Worm (Caenorhabditis elegans) whole organism, L1 larva: ENCODE data around the gene clec-251.

Experiments used
- C04F5.9 ChIP-seq: sonication (generic microtip); optimal IDR thresholded peaks from 2 replicates; lab custom pipeline; 2016; ENCODE audit warnings: missing genetic modification characterization, missing compliant biosample characterization
- Y116A8C.19 ChIP-seq: sonication (generic microtip); optimal IDR thresholded peaks from 2 replicates; lab custom pipeline; 2016; ENCODE audit warnings: missing compliant biosample characterization, missing genetic modification characterization, borderline replicate concordance
- aha-1 ChIP-seq: fragments of 150-350 bp; optimal IDR thresholded peaks from 2 replicates; lab custom pipeline; 2014; ENCODE audit warnings: missing biosample characterization, missing genetic modification characterization
- alr-1 ChIP-seq: fragments of 200-800 bp; sonication (Bioruptor generic); optimal IDR thresholded peaks from 2 replicates; lab custom pipeline; 2018; ENCODE audit warnings: borderline replicate concordance, mild to moderate bottlenecking, missing genetic modification characterization, missing compliant biosample characterization
- blmp-1 ChIP-seq: fragments of 150-350 bp; optimal IDR thresholded peaks from 2 replicates; lab custom pipeline; 2014; ENCODE audit warnings: missing biosample characterization, missing genetic modification characterization
- ceh-82 ChIP-seq, 3 experiments: fragments of 150-350 bp in 1 of 3; sonication (generic microtip) in 2 of 3; optimal IDR thresholded peaks; 2 replicates each; lab custom pipeline; 2014 to 2017; ENCODE audit warnings: missing biosample characterization in 3 of 3, missing genetic modification characterization in 3 of 3
- ceh-90 ChIP-seq: sonication (generic microtip); optimal IDR thresholded peaks from 2 replicates; lab custom pipeline; 2016; ENCODE audit warnings: missing genetic modification characterization, missing compliant biosample characterization
- ces-1 ChIP-seq: fragments of 150-350 bp; optimal IDR thresholded peaks from 2 replicates; lab custom pipeline; 2014; ENCODE audit warnings: missing biosample characterization, missing genetic modification reagents, missing genetic modification characterization
- efl-1 ChIP-seq, 4 experiments: fragments of 150-350 bp; optimal IDR thresholded peaks in 3 of 4; peaks in 1 of 4; 1 replicate in 1 of 4; 2 replicates in 3 of 4; lab custom pipeline; 2014; ENCODE audit warnings: missing biosample characterization in 2 of 4, missing genetic modification characterization in 2 of 4, missing genetic modification reagents in 2 of 4
- egl-27 ChIP-seq, 2 experiments: fragments of 150-350 bp in 1 of 2; sonication (generic microtip); optimal IDR thresholded peaks; 3 replicates each; lab custom pipeline; 2017 to 2018; ENCODE audit warnings: missing biosample characterization in 2 of 2, missing genetic modification characterization in 2 of 2, missing genetic modification reagents in 2 of 2
- elt-2 ChIP-seq: sonication (generic microtip); optimal IDR thresholded peaks from 2 replicates; lab custom pipeline; 2016; ENCODE audit warnings: missing genetic modification characterization, mild to moderate bottlenecking, inconsistent platforms, missing compliant biosample characterization, missing genetic modification reagents
- ets-5 ChIP-seq: fragments of 200-800 bp; sonication (Bioruptor generic); IDR thresholded peaks from 2 replicates; pipeline ENCODE4 v1.3.6; 2022; ENCODE audit warnings: missing genetic modification characterization, missing compliant biosample characterization
- fkh-10 ChIP-seq: sonication (generic microtip); optimal IDR thresholded peaks from 2 replicates; lab custom pipeline; 2017; ENCODE audit warnings: missing biosample characterization, missing genetic modification reagents, missing genetic modification characterization
- fkh-8 ChIP-seq: sonication (generic microtip); optimal IDR thresholded peaks from 2 replicates; lab custom pipeline; 2016; ENCODE audit warnings: mild to moderate bottlenecking, missing genetic modification characterization, missing compliant biosample characterization
- hpl-2 ChIP-seq: fragments of 150-350 bp; optimal IDR thresholded peaks from 2 replicates; lab custom pipeline; 2014; ENCODE audit warnings: missing biosample characterization, missing genetic modification reagents, missing genetic modification characterization
- jun-1 ChIP-seq: fragments of 150-350 bp; optimal IDR thresholded peaks from 2 replicates; lab custom pipeline; 2014; ENCODE audit warnings: missing biosample characterization, missing genetic modification reagents, missing genetic modification characterization
- lin-15B ChIP-seq: fragments of 150-350 bp; sonication (generic microtip); optimal IDR thresholded peaks from 3 replicates; lab custom pipeline; 2014; ENCODE audit warnings: missing biosample characterization, missing genetic modification characterization
- lin-35 ChIP-seq, 2 experiments: fragments of 150-350 bp; optimal IDR thresholded peaks; 2 replicates each; lab custom pipeline; 2014; ENCODE audit warnings: missing biosample characterization in 2 of 2, missing genetic modification characterization in 2 of 2, missing genetic modification reagents in 2 of 2
- lir-3 ChIP-seq: sonication (generic microtip); optimal IDR thresholded peaks from 2 replicates; lab custom pipeline; 2016; ENCODE audit warnings: mild to moderate bottlenecking, missing genetic modification characterization, moderate library complexity, missing compliant biosample characterization; ENCODE audit not compliant: poor library complexity
- lsy-2 ChIP-seq, 2 experiments: fragments of 150-350 bp; optimal IDR thresholded peaks; 2 replicates each; lab custom pipeline; 2014; ENCODE audit warnings: missing biosample characterization in 2 of 2, missing genetic modification characterization in 2 of 2
- mep-1 ChIP-seq: fragments of 150-350 bp; optimal IDR thresholded peaks from 2 replicates; lab custom pipeline; 2014; ENCODE audit warnings: missing biosample characterization, missing genetic modification characterization
- nhr-11 ChIP-seq: fragments of 150-350 bp; optimal IDR thresholded peaks from 2 replicates; lab custom pipeline; 2014; ENCODE audit warnings: missing biosample characterization, missing genetic modification characterization
- nhr-19 ChIP-seq: fragments of 200-800 bp; sonication (Bioruptor generic); conservative IDR thresholded peaks from 2 replicates; pipeline ENCODE4 v1.3.6; 2022; ENCODE audit warnings: missing genetic modification characterization, missing compliant biosample characterization
- nhr-77 ChIP-seq: fragments of 150-350 bp; optimal IDR thresholded peaks from 2 replicates; lab custom pipeline; 2014; ENCODE audit warnings: missing biosample characterization, missing genetic modification characterization
- nhr-90 ChIP-seq: sonication (generic microtip); optimal IDR thresholded peaks from 2 replicates; lab custom pipeline; 2016; ENCODE audit warnings: mild to moderate bottlenecking, missing genetic modification characterization, missing compliant biosample characterization; ENCODE audit not compliant: poor library complexity
- pag-3 ChIP-seq: sonication (generic microtip); optimal IDR thresholded peaks from 2 replicates; lab custom pipeline; 2017; ENCODE audit warnings: missing genetic modification characterization, mild to moderate bottlenecking, missing compliant biosample characterization, antibody characterized with exemption, borderline replicate concordance; ENCODE audit not compliant: insufficient read depth
- skn-1 ChIP-seq: fragments of 150-350 bp; optimal IDR thresholded peaks from 2 replicates; lab custom pipeline; 2014; ENCODE audit warnings: missing biosample characterization, missing genetic modification characterization
- snpc-4 ChIP-seq: fragments of 150-350 bp; optimal IDR thresholded peaks from 2 replicates; lab custom pipeline; 2014; ENCODE audit warnings: missing biosample characterization, missing genetic modification characterization
- sup-37 ChIP-seq: fragments of 200-800 bp; sonication (Bioruptor generic); optimal IDR thresholded peaks from 2 replicates; lab custom pipeline; 2018; ENCODE audit warnings: mild to moderate bottlenecking, missing genetic modification characterization, missing compliant biosample characterization
- swsn-7 ChIP-seq: sonication (generic microtip); optimal IDR thresholded peaks from 2 replicates; lab custom pipeline; 2016; ENCODE audit warnings: missing genetic modification characterization, missing compliant biosample characterization
- tbx-2 ChIP-seq: sonication (generic microtip); optimal IDR thresholded peaks from 2 replicates; lab custom pipeline; 2016; ENCODE audit warnings: missing genetic modification characterization, missing compliant biosample characterization
- tlp-1 ChIP-seq: fragments of 150-350 bp; optimal IDR thresholded peaks from 2 replicates; lab custom pipeline; 2014; ENCODE audit warnings: missing biosample characterization, missing genetic modification characterization
- unc-30 ChIP-seq: sonication (generic microtip); optimal IDR thresholded peaks from 2 replicates; lab custom pipeline; 2017; ENCODE audit warnings: missing biosample characterization, missing genetic modification characterization
- unc-62 ChIP-seq: fragments of 150-350 bp; optimal IDR thresholded peaks from 2 replicates; lab custom pipeline; 2014; ENCODE audit warnings: missing biosample characterization, missing genetic modification reagents, missing genetic modification characterization
- unc-86 ChIP-seq: sonication (generic microtip); optimal IDR thresholded peaks from 2 replicates; lab custom pipeline; 2016; ENCODE audit warnings: missing genetic modification characterization, missing compliant biosample characterization
- unc-98 ChIP-seq: fragments of 200-800 bp; sonication (Bioruptor generic); IDR thresholded peaks from 2 replicates; pipeline ENCODE4 v1.3.6; 2022; ENCODE audit warnings: missing genetic modification characterization, missing compliant biosample characterization
- ztf-4 ChIP-seq: fragments of 150-350 bp; optimal IDR thresholded peaks from 2 replicates; lab custom pipeline; 2014; ENCODE audit warnings: missing biosample characterization, missing genetic modification characterization

The clec-251 gene

DNA sequence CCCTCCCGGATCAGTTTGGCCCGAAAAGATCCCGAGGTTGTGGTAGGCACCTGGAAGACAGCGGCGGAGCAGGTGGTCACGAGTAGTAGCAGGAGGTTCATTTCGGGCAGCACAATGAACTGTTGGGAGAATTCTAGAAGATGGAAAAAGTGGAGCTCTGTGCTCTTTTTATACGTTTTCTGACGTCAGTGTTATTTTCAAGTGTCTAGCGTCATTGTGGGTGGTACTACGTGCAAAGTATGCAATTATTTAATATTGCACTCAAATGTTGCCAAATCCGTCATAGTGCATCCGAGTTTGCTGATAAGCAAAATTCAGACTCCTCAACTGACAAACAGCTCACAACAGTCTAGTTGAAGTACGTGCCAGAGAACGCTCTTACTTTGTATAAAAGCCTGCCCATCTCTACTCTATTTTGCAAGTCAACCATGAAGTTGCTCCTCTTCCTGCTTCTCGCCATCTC is 15.2 kb downstream of the clec-251 start, which contains the start of the genes asp-18 and scl-19:
Gene asp-18, minus strand, starts transcription at position 101 of the 463 bp plus-strand sequence.
Gene scl-19, plus strand, starts transcription at position 413 of the 463 bp plus-strand sequence.
- TF ChIP-seq aha-1 (tag; lab: Kevin White, UChicago) (no peak), unc-62 (GFP tag; lab: Kevin White, UChicago) (no peak), jun-1 (tag; lab: Kevin White, UChicago) (no peak), C04F5.9 (tag; lab: Kevin White, UChicago) (no peak), efl-1 (optimal IDR thresholded peaks at IDR 0.05; lab: Kevin White, UChicago) (no peak), efl-1 (GFP tag; optimal IDR thresholded peaks at IDR 0.05 in 1 of 2; lab: Kevin White, UChicago) (no peak), swsn-7 (tag; lab: Kevin White, UChicago) (no peak), tlp-1 (no peak), egl-27 (tag; optimal IDR thresholded peaks at IDR 0.05; lab: Kevin White, UChicago) (no peak), ets-5 (GFP tag; lab: Robert Waterston, UW) (no peak), nhr-77 (tag; lab: Kevin White, UChicago) (no peak), snpc-4 (tag; lab: Kevin White, UChicago) (no peak), hpl-2 (no peak), nhr-19 (no peak), alr-1 (tag; lab: Kevin White, UChicago) (no peak), lir-3 (tag; lab: Kevin White, UChicago) (no peak), unc-98 (GFP tag; lab: Robert Waterston, UW) (no peak), unc-86 (tag; lab: Kevin White, UChicago) (no peak), blmp-1 (no peak)
- TF ChIP-seq, all 84 proteins: peak for 0

DNA sequence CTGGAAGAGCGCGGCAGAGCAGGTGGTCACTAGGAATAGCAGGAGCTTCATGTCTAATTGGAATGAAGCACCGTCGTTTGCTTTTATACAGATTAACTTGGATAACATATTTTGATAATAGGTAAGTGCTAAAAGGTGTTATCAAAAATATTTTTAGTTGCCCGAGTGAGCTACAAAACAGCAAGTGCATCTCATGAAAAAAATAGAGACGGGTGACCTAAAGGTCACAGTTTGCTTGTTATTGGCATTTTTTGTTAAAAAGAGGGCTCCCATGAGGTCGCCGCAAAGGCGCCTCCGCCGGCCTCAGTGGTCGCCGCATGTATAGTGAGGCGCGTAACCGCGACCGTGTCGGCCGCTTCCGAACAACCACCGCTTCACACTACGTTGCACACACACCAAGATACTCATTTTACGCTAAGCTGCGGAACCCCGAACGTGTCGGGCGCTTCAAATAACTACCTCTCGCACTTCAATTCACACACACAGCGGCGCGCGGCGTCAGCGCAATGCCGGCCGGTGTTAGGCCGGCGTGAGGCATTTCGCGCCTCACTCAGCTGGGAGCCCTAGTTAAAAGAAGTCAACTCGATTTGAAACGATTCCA is 17.4 kb downstream of the clec-251 start, which contains the start of gene asp-19:
Gene asp-19, minus strand, starts transcription at position 51 of the 601 bp plus-strand sequence.
- no peak for TF ChIP-seq lsy-2 (tag; optimal IDR thresholded peaks at IDR 0.05; lab: Kevin White, UChicago)
- no peak for TF ChIP-seq nhr-90
- TF ChIP-seq C04F5.9 (tag; lab: Kevin White, UChicago), result no peak
- no peak for TF ChIP-seq pag-3 (tag; lab: Kevin White, UChicago)
- TF ChIP-seq ceh-90 (tag; lab: Kevin White, UChicago), result no peak
- no peak for TF ChIP-seq nhr-11 (tag; lab: Kevin White, UChicago)
- TF ChIP-seq egl-27 (tag; optimal IDR thresholded peaks at IDR 0.05; lab: Kevin White, UChicago), result no peak
- TF ChIP-seq mep-1 (tag; lab: Kevin White, UChicago), result no peak
- no peak for TF ChIP-seq ztf-4
- TF ChIP-seq lin-35 (GFP tag; optimal IDR thresholded peaks at IDR 0.05; lab: Kevin White, UChicago), result no peak
- TF ChIP-seq elt-2 (tag; lab: Kevin White, UChicago), result no peak
- no peak for TF ChIP-seq unc-30 (tag; lab: Kevin White, UChicago)
- TF ChIP-seq nhr-77 (tag; lab: Kevin White, UChicago), result no peak
- no peak for TF ChIP-seq lin-15B (tag; lab: Kevin White, UChicago)
- no peak for TF ChIP-seq sup-37 (GFP tag; lab: Kevin White, UChicago)
- TF ChIP-seq skn-1 (tag; lab: Kevin White, UChicago), result no peak
- no peak for TF ChIP-seq Y116A8C.19 (tag; lab: Kevin White, UChicago)

DNA sequence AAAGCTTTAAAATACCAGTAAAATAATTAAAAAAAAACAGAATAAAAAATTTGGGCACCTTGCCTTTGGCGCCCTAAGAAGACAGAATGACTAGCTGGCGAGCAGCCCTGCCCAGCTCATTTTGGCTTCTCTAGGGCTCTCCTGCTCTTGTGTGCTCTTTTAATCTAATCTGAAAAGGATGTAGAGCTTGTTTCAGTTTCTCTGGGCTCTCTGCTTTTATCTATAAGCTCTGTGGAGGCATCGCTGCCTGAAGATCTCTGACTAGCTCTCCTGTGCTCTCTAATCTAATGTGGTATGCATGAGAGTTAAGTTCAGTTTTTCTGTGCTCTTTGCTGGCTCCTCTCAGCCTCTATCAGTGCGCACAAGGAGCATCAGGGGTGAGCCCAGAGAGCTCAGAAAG is 20.9 kb downstream of the clec-251 start:
- TF ChIP-seq ceh-82 (tag; optimal IDR thresholded peaks at IDR 0.05; lab: Kevin White, UChicago), result peak in 1 of 3 experiments; percentile 44
- TF ChIP-seq ces-1 (GFP tag; lab: Kevin White, UChicago), result no peak
- TF ChIP-seq fkh-8 (tag; lab: Kevin White, UChicago), result peak; percentile 32
- TF ChIP-seq efl-1 (optimal IDR thresholded peaks at IDR 0.05; lab: Kevin White, UChicago), result peak; percentile 0 to 10
- TF ChIP-seq efl-1 (GFP tag; optimal IDR thresholded peaks at IDR 0.05 in 1 of 2; lab: Kevin White, UChicago), result no peak
- peak; percentile 14 for TF ChIP-seq unc-86 (tag; lab: Kevin White, UChicago)
- no peak for TF ChIP-seq tbx-2 (tag; lab: Kevin White, UChicago)
- TF ChIP-seq jun-1 (tag; lab: Kevin White, UChicago), result no peak
- TF ChIP-seq fkh-10 (GFP tag; lab: Kevin White, UChicago), result peak; percentile 23
